Worm (Caenorhabditis elegans) whole organism, L4/young adult: Measurements from ENCODE around the gene K12G11.6.

Source experiments
- W03F9.2 ChIP-seq: fragments of 150-350 bp; optimal IDR thresholded peaks from 2 replicates; lab custom pipeline; 2014; ENCODE audit warnings: missing biosample characterization, missing genetic modification characterization
- dao-5 ChIP-seq: sonication (generic microtip); optimal IDR thresholded peaks from 2 replicates; lab custom pipeline; 2016; ENCODE audit warnings: missing genotype, missing genetic modification characterization, moderate library complexity, missing compliant biosample characterization
- him-1 ChIP-seq: sonication (generic microtip); optimal IDR thresholded peaks from 2 replicates; lab custom pipeline; 2016; ENCODE audit warnings: missing genotype, missing genetic modification reagents, missing genetic modification characterization, missing compliant biosample characterization

- TF ChIP-seq dao-5 (tag; lab: Kevin White, UChicago) (no peak), him-1 (tag; lab: Kevin White, UChicago) (no peak), W03F9.2 (tag; lab: Kevin White, UChicago) (no peak)
Observed at ce11 chrV:11875060-11875459, 19.1 kb upstream of the K12G11.6 start, which contains the start of gene sulp-4.
